Fruit fly (Drosophila melanogaster): Measurements from ENCODE around the gene Osi13.

Osi13 gene

DNA sequence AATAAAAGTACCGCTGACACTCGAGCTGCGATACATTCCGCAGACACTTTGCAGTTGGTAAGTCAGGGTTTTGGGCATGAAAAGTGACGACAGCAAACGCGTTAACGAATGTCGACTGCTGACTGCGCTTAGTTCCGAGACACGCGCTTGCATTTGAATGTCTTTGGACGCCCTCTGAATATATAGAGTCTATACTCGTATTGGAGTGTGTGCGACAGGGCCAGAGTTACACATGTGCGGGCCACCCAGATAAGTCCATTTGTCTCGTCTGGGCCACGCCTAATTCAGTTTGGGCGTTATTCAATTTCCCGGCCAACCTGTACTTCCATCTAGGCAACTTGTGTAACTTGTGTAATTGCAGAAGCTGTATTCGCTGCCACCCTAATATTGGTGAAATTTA, 1.2 kb upstream of the Osi13 start:
- TF ChIP-seq Pdp1 (GFP tag; optimal IDR thresholded peaks at IDR 0.05) (peak in 1 of 2 experiments; percentile 24), kni (GFP tag; optimal IDR thresholded peaks at IDR 0.05) (peak; percentile 70), ci (GFP tag; IDR thresholded peaks at IDR 0.05) (0 out of 3 replicates have a peak, but pooled peaks have one; percentile 20), gro (GFP tag; optimal IDR thresholded peaks at IDR 0.05) (no peak), HLH4C (GFP tag; IDR thresholded peaks at IDR 0.05; ENCODE audit: partially characterized antibody) (no peak), Lpt (GFP tag; optimal IDR thresholded peaks at IDR 0.05) (no peak), NFAT (GFP tag; IDR thresholded peaks at IDR 0.05) (no peak), C15 (GFP tag; IDR thresholded peaks at IDR 0.05) (no peak), pnt (GFP tag; optimal IDR thresholded peaks at IDR 0.05) (no peak), Rx (GFP tag; IDR thresholded peaks at IDR 0.05) (no peak), CG15269 (tag; optimal IDR thresholded peaks at IDR 0.05) (no peak), CG7357 (GFP tag; IDR thresholded peaks at IDR 0.05) (no peak), CG3726 (GFP tag; IDR thresholded peaks at IDR 0.05) (no peak), sd (tag; optimal IDR thresholded peaks at IDR 0.05) (peak; percentile 6), sens-2 (GFP tag; IDR thresholded peaks at IDR 0.05) (no peak), Med (GFP tag) (peak; percentile 21), CG3847 (GFP tag; IDR thresholded peaks at IDR 0.05) (no peak), CHES-1-like (GFP tag; optimal IDR thresholded peaks at IDR 0.05) (no peak), CG31224 (GFP tag; IDR thresholded peaks at IDR 0.05) (no peak), fd64A (GFP tag; optimal IDR thresholded peaks at IDR 0.05) (no peak), CG2202 (tag; optimal IDR thresholded peaks at IDR 0.05) (no peak), CG16863 (GFP tag; optimal IDR thresholded peaks at IDR 0.05) (no peak), Ets65A (GFP tag) (peak; percentile 91), CG2712 (tag; optimal IDR thresholded peaks at IDR 0.05) (no peak), unpg (GFP tag; optimal IDR thresholded peaks at IDR 0.05) (no peak), Xbp1 (GFP tag; optimal IDR thresholded peaks at IDR 0.05) (no peak), CG7372 (GFP tag; IDR thresholded peaks at IDR 0.05) (no peak), CG17361 (GFP tag; IDR thresholded peaks at IDR 0.05) (no peak), CG4282 (GFP tag; optimal IDR thresholded peaks at IDR 0.05) (no peak), CG15696 (tag; optimal IDR thresholded peaks at IDR 0.05) (no peak), CG4820 (GFP tag; optimal IDR thresholded peaks at IDR 0.05) (no peak), Hmr (GFP tag; optimal IDR thresholded peaks at IDR 0.05) (no peak), Kr (GFP tag; optimal IDR thresholded peaks at IDR 0.05) (no peak), sens (GFP tag) (peak; percentile 43), zen (tag; optimal IDR thresholded peaks at IDR 0.05) (no peak), insv (GFP tag; optimal IDR thresholded peaks at IDR 0.05) (no peak), NC2α (GFP tag; optimal IDR thresholded peaks at IDR 0.05) (no peak), HHEX (GFP tag; optimal IDR thresholded peaks at IDR 0.05) (no peak), nerfin-1 (tag; optimal IDR thresholded peaks at IDR 0.05) (no peak), vvl (GFP tag; IDR thresholded peaks at IDR 0.05) (peak; percentile 40; the same call in 1 of the 2 replicates), nmo (GFP tag; optimal IDR thresholded peaks at IDR 0.05) (no peak), Opbp (GFP tag; IDR thresholded peaks at IDR 0.05; ENCODE audit: partially characterized antibody) (no peak), B-H1 (GFP tag; IDR thresholded peaks at IDR 0.05) (no peak), bab2 (GFP tag; optimal IDR thresholded peaks at IDR 0.05) (no peak), CG11456 (GFP tag; IDR thresholded peaks at IDR 0.05) (no peak), shn (GFP tag; optimal IDR thresholded peaks at IDR 0.05) (no peak), Scr (GFP tag; IDR thresholded peaks at IDR 0.05; ENCODE audit: partially characterized antibody) (no peak), CG12744 (GFP tag; optimal IDR thresholded peaks at IDR 0.05) (no peak), Atf-2 (GFP tag; optimal IDR thresholded peaks at IDR 0.05) (no peak), dpn (GFP tag; optimal IDR thresholded peaks at IDR 0.05) (no peak), CG2199 (GFP tag; IDR thresholded peaks at IDR 0.05) (0 out of 3 replicates have a peak, but pooled peaks have one; percentile 52), Mes4 (GFP tag; optimal IDR thresholded peaks at IDR 0.05) (no peak)

Data from whole organism, embryonic.